Worm (Caenorhabditis elegans) whole organism, L2 larva: ENCODE measurements around the gene T16G12.6.

Experiments
- aly-2 ChIP-seq: fragments of 150-350 bp; optimal IDR thresholded peaks from 2 replicates; lab custom pipeline; 2014; ENCODE audit warnings: missing biosample characterization, missing genetic modification characterization
- dmd-4 ChIP-seq: sonication (generic microtip); optimal IDR thresholded peaks from 2 replicates; lab custom pipeline; 2017; ENCODE audit warnings: missing biosample characterization, missing genetic modification characterization
- egl-27 ChIP-seq: sonication (generic microtip); optimal IDR thresholded peaks from 3 replicates; lab custom pipeline; 2017; ENCODE audit warnings: missing biosample characterization, missing genetic modification reagents, missing genetic modification characterization
- lin-39 ChIP-seq: fragments of 150-350 bp; optimal IDR thresholded peaks from 2 replicates; lab custom pipeline; 2014; ENCODE audit warnings: missing biosample characterization, missing genetic modification reagents, missing genetic modification characterization
- mbf-1 ChIP-seq: sonication (generic microtip); optimal IDR thresholded peaks from 2 replicates; lab custom pipeline; 2017; ENCODE audit warnings: missing biosample characterization, missing genetic modification characterization
- mdl-1 ChIP-seq, 2 experiments: fragments of 150-350 bp in 1 of 2; sonication (generic microtip) in 1 of 2; optimal IDR thresholded peaks; 2 replicates each; lab custom pipeline; 2017; ENCODE audit warnings: missing biosample characterization in 2 of 2, missing genetic modification characterization in 2 of 2
- nhr-11 ChIP-seq: fragments of 150-350 bp; optimal IDR thresholded peaks from 2 replicates; lab custom pipeline; 2014; ENCODE audit warnings: missing biosample characterization, missing genetic modification characterization
- nhr-129 ChIP-seq: fragments of 150-350 bp; optimal IDR thresholded peaks from 2 replicates; lab custom pipeline; 2014; ENCODE audit warnings: missing biosample characterization, missing genetic modification characterization
- nhr-23 ChIP-seq: fragments of 150-350 bp; optimal IDR thresholded peaks from 2 replicates; lab custom pipeline; 2014; ENCODE audit warnings: missing biosample characterization, missing genetic modification reagents, missing genetic modification characterization
- nhr-237 ChIP-seq: fragments of 150-350 bp; optimal IDR thresholded peaks from 2 replicates; lab custom pipeline; 2014; ENCODE audit warnings: missing biosample characterization, missing genetic modification characterization
- sem-4 ChIP-seq: fragments of 150-350 bp; optimal IDR thresholded peaks from 2 replicates; lab custom pipeline; 2014; ENCODE audit warnings: missing biosample characterization, missing genetic modification reagents, missing genetic modification characterization
- unc-39 ChIP-seq: fragments of 150-350 bp; optimal IDR thresholded peaks from 2 replicates; lab custom pipeline; 2014; ENCODE audit warnings: missing biosample characterization, missing genetic modification characterization
- ztf-1 ChIP-seq: fragments of 200-800 bp; sonication (Bioruptor generic); conservative IDR thresholded peaks from 2 replicates; pipeline ENCODE4 v1.3.6; 2022; ENCODE audit warnings: missing genetic modification characterization, missing compliant biosample characterization

DNA sequence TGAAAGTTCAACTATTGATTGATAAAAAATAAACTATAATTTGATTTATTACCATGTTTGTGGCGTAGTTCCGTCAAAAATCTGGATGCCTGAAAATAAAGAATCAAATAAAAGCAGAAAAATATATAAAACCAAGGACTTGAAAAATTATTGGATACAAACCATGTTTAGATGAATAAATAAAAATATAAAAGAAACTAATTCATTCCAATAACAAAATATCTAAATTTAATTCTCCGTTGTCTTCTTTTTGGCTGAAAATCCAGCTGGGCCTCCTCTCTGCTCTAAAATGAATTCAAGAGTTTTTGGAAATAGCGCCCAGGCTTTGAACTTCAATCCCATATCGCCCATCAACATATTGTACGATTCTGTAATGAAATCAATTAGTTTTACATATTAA, 43.6 kb downstream of the T16G12.6 start, which contains the start of gene vps-29:
- TF ChIP-seq sem-4 (tag; lab: Kevin White, UChicago): no peak
- TF ChIP-seq mdl-1 (tag; optimal IDR thresholded peaks at IDR 0.05; lab: Kevin White, UChicago): no peak
- no peak for TF ChIP-seq nhr-237 (tag; lab: Kevin White, UChicago)
- no peak for TF ChIP-seq egl-27 (tag; lab: Kevin White, UChicago)
- no peak for TF ChIP-seq mbf-1 (tag; lab: Kevin White, UChicago)
- TF ChIP-seq dmd-4 (tag; lab: Kevin White, UChicago): no peak
- TF ChIP-seq lin-39 (tag; lab: Kevin White, UChicago): no peak
- TF ChIP-seq unc-39: no peak
- TF ChIP-seq ztf-1 (GFP tag; lab: Robert Waterston, UW): no peak
- TF ChIP-seq nhr-11 (tag; lab: Kevin White, UChicago): no peak
- no peak for TF ChIP-seq aly-2 (tag; lab: Kevin White, UChicago)
- TF ChIP-seq nhr-129: no peak
- TF ChIP-seq nhr-23: no peak
